Worm (Caenorhabditis elegans) whole organism, L3 larva: ENCODE measurements around the gene R08C7.4.

ENCODE experiments used
- R02D3.7 ChIP-seq: fragments of 150-350 bp; optimal IDR thresholded peaks from 2 replicates; lab custom pipeline; 2014; ENCODE audit warnings: missing biosample characterization, missing genetic modification characterization
- ZK546.5 ChIP-seq: sonication (generic microtip); optimal IDR thresholded peaks from 2 replicates; lab custom pipeline; 2017; ENCODE audit warnings: missing biosample characterization, missing genetic modification characterization
- aly-2 ChIP-seq: fragments of 150-350 bp; optimal IDR thresholded peaks from 2 replicates; lab custom pipeline; 2014; ENCODE audit warnings: missing biosample characterization, missing genetic modification characterization
- ama-1 ChIP-seq: fragments of 150-350 bp; optimal IDR thresholded peaks from 2 replicates; lab custom pipeline; 2018
- ceh-16 ChIP-seq: sonication (generic microtip); optimal IDR thresholded peaks from 2 replicates; lab custom pipeline; 2017; ENCODE audit warnings: missing biosample characterization, missing genetic modification characterization
- ceh-28 ChIP-seq: fragments of 150-350 bp; optimal IDR thresholded peaks from 2 replicates; lab custom pipeline; 2014; ENCODE audit warnings: missing biosample characterization, missing genetic modification reagents, missing genetic modification characterization
- ceh-82 ChIP-seq: fragments of 150-350 bp; optimal IDR thresholded peaks from 2 replicates; lab custom pipeline; 2014; ENCODE audit warnings: missing biosample characterization, missing genetic modification characterization
- ceh-9 ChIP-seq: sonication (generic microtip); optimal IDR thresholded peaks from 2 replicates; lab custom pipeline; 2018; ENCODE audit warnings: missing biosample characterization, missing genetic modification characterization
- daf-12 ChIP-seq: fragments of 150-350 bp; optimal IDR thresholded peaks from 2 replicates; lab custom pipeline; 2014; ENCODE audit warnings: missing biosample characterization, missing genetic modification reagents, missing genetic modification characterization
- egl-27 ChIP-seq: sonication (generic microtip); optimal IDR thresholded peaks from 4 replicates; lab custom pipeline; 2017; ENCODE audit warnings: missing biosample characterization, missing genetic modification reagents, missing genetic modification characterization
- egl-5 ChIP-seq: fragments of 150-350 bp; optimal IDR thresholded peaks from 2 replicates; lab custom pipeline; 2017; ENCODE audit warnings: missing biosample characterization, missing genetic modification reagents, missing genetic modification characterization, inconsistent platforms
- elt-2 ChIP-seq: sonication (generic microtip); optimal IDR thresholded peaks from 2 replicates; lab custom pipeline; 2016; ENCODE audit warnings: missing genetic modification reagents, mild to moderate bottlenecking, missing genetic modification characterization, missing compliant biosample characterization
- elt-3 ChIP-seq, 3 experiments: fragments of 150-350 bp in 1 of 3; sonication (generic microtip) in 2 of 3; optimal IDR thresholded peaks; 2 replicates in 2 of 3; 4 replicates in 1 of 3; lab custom pipeline; 2014 to 2017; ENCODE audit warnings: missing biosample characterization in 3 of 3, missing genetic modification characterization in 3 of 3
- eor-1 ChIP-seq, 2 experiments: fragments of 150-350 bp; optimal IDR thresholded peaks; 2 replicates each; lab custom pipeline; 2014 to 2018; ENCODE audit warnings: missing biosample characterization in 2 of 2, missing genetic modification characterization in 2 of 2
- fkh-10 ChIP-seq: sonication (generic microtip); optimal IDR thresholded peaks from 2 replicates; lab custom pipeline; 2017; ENCODE audit warnings: missing biosample characterization, missing genetic modification reagents, missing genetic modification characterization
- fkh-2 ChIP-seq: fragments of 150-350 bp; optimal IDR thresholded peaks from 2 replicates; lab custom pipeline; 2014; ENCODE audit warnings: missing biosample characterization, missing genetic modification reagents, missing genetic modification characterization
- hmg-11 ChIP-seq: sonication (generic microtip); optimal IDR thresholded peaks from 2 replicates; lab custom pipeline; 2016; ENCODE audit warnings: missing genetic modification characterization, missing compliant biosample characterization
- jun-1 ChIP-seq: fragments of 150-350 bp; optimal IDR thresholded peaks from 2 replicates; lab custom pipeline; 2014; ENCODE audit warnings: missing biosample characterization, missing genetic modification reagents, missing genetic modification characterization
- lin-15B ChIP-seq: fragments of 150-350 bp; optimal IDR thresholded peaks from 2 replicates; lab custom pipeline; 2014; ENCODE audit warnings: missing biosample characterization, missing genetic modification characterization
- lin-39 ChIP-seq: fragments of 150-350 bp; optimal IDR thresholded peaks from 2 replicates; lab custom pipeline; 2018; ENCODE audit warnings: missing biosample characterization, missing genetic modification reagents, missing genetic modification characterization
- lsy-12 ChIP-seq: sonication (generic microtip); optimal IDR thresholded peaks from 2 replicates; lab custom pipeline; 2016; ENCODE audit warnings: mild to moderate bottlenecking, missing genetic modification characterization, missing compliant biosample characterization
- mdl-1 ChIP-seq: fragments of 150-350 bp; optimal IDR thresholded peaks from 2 replicates; lab custom pipeline; 2014; ENCODE audit warnings: missing biosample characterization, missing genetic modification characterization
- mml-1 ChIP-seq: fragments of 150-350 bp; sonication (generic microtip); optimal IDR thresholded peaks from 3 replicates; lab custom pipeline; 2014; ENCODE audit warnings: missing biosample characterization, missing genetic modification characterization
- nfya-1 ChIP-seq: sonication (generic microtip); optimal IDR thresholded peaks from 2 replicates; lab custom pipeline; 2017; ENCODE audit warnings: missing genetic modification characterization, mild to moderate bottlenecking, missing compliant biosample characterization, antibody characterized with exemption, moderate library complexity; ENCODE audit not compliant: insufficient read depth
- nhr-12 ChIP-seq: fragments of 150-350 bp; optimal IDR thresholded peaks from 2 replicates; lab custom pipeline; 2014; ENCODE audit warnings: missing biosample characterization, missing genetic modification characterization
- nhr-23 ChIP-seq: fragments of 150-350 bp; optimal IDR thresholded peaks from 2 replicates; lab custom pipeline; 2014; ENCODE audit warnings: missing biosample characterization, missing genetic modification reagents, missing genetic modification characterization
- nhr-237 ChIP-seq: fragments of 150-350 bp; optimal IDR thresholded peaks from 2 replicates; lab custom pipeline; 2014; ENCODE audit warnings: missing biosample characterization, missing genetic modification characterization
- nhr-25 ChIP-seq: sonication (generic microtip); optimal IDR thresholded peaks from 2 replicates; lab custom pipeline; 2017; ENCODE audit warnings: missing biosample characterization, missing genetic modification characterization
- nhr-28 ChIP-seq: fragments of 150-350 bp; optimal IDR thresholded peaks from 2 replicates; lab custom pipeline; 2014; ENCODE audit warnings: missing biosample characterization, missing genetic modification characterization
- nhr-43 ChIP-seq: sonication (generic microtip); optimal IDR thresholded peaks from 2 replicates; lab custom pipeline; 2016; ENCODE audit warnings: mild to moderate bottlenecking, missing genetic modification characterization, missing compliant biosample characterization; ENCODE audit not compliant: poor library complexity, severe bottlenecking
- nhr-67 ChIP-seq: fragments of 150-350 bp; optimal IDR thresholded peaks from 2 replicates; lab custom pipeline; 2014; ENCODE audit warnings: missing biosample characterization, missing genetic modification characterization
- nhr-76 ChIP-seq: fragments of 150-350 bp; sonication (generic microtip); optimal IDR thresholded peaks from 5 replicates; lab custom pipeline; 2014; ENCODE audit warnings: missing biosample characterization, missing genetic modification characterization
- nhr-77 ChIP-seq: fragments of 150-350 bp; optimal IDR thresholded peaks from 2 replicates; lab custom pipeline; 2014; ENCODE audit warnings: missing biosample characterization, missing genetic modification characterization
- pha-4 ChIP-seq: fragments of 150-350 bp; optimal IDR thresholded peaks from 2 replicates; lab custom pipeline; 2014; ENCODE audit warnings: missing biosample characterization, missing genetic modification reagents, missing genetic modification characterization
- pqm-1 ChIP-seq: fragments of 150-350 bp; optimal IDR thresholded peaks from 2 replicates; lab custom pipeline; 2017; ENCODE audit warnings: missing biosample characterization, missing genetic modification characterization, inconsistent platforms
- sea-2 ChIP-seq: fragments of 150-350 bp; sonication (generic microtip); optimal IDR thresholded peaks from 4 replicates; lab custom pipeline; 2014; ENCODE audit warnings: missing biosample characterization, missing genetic modification reagents, missing genetic modification characterization
- skn-1 ChIP-seq: fragments of 150-350 bp; optimal IDR thresholded peaks from 2 replicates; lab custom pipeline; 2014; ENCODE audit warnings: missing biosample characterization, missing genetic modification characterization
- snpc-4 ChIP-seq: fragments of 150-350 bp; optimal IDR thresholded peaks from 2 replicates; lab custom pipeline; 2014; ENCODE audit warnings: missing biosample characterization, missing genetic modification characterization
- tbx-2 ChIP-seq: sonication (generic microtip); optimal IDR thresholded peaks from 2 replicates; lab custom pipeline; 2016; ENCODE audit warnings: mild to moderate bottlenecking, missing genetic modification characterization, missing compliant biosample characterization
- unc-39 ChIP-seq: sonication (generic microtip); optimal IDR thresholded peaks from 4 replicates; lab custom pipeline; 2017; ENCODE audit warnings: missing biosample characterization, missing genetic modification characterization
- unc-62 ChIP-seq: fragments of 150-350 bp; sonication (generic microtip); optimal IDR thresholded peaks from 4 replicates; lab custom pipeline; 2014; ENCODE audit warnings: missing biosample characterization, missing genetic modification reagents, missing genetic modification characterization
- zag-1 ChIP-seq: fragments of 150-350 bp; optimal IDR thresholded peaks from 2 replicates; lab custom pipeline; 2014; ENCODE audit warnings: missing biosample characterization, missing genetic modification characterization
- ztf-11 ChIP-seq: fragments of 150-350 bp; optimal IDR thresholded peaks from 2 replicates; lab custom pipeline; 2014; ENCODE audit warnings: missing biosample characterization, missing genetic modification characterization
- ztf-4 ChIP-seq: fragments of 150-350 bp; optimal IDR thresholded peaks from 2 replicates; lab custom pipeline; 2014; ENCODE audit warnings: missing biosample characterization, missing genetic modification characterization

R08C7.4 gene

ce11 chrIV:4434441-4435084, at the start of gene R08C7.4, which contains the start of gene R08C7.8:
TSS of gene R08C7.4 (plus strand) at chrIV:4435034.
TSS of gene R08C7.8 (minus strand) at chrIV:4434541.
- TF ChIP-seq R02D3.7 (no peak), nhr-67 (tag; lab: Kevin White, UChicago) (no peak), lin-39 (tag; lab: Kevin White, UChicago) (no peak), tbx-2 (tag; lab: Kevin White, UChicago) (no peak), elt-2 (tag; lab: Kevin White, UChicago) (no peak), fkh-2 (tag; lab: Kevin White, UChicago) (no peak), pqm-1 (no peak)

ce11 chrIV:4386351-4386750, 48.5 kb upstream of the R08C7.4 start, which contains the start of gene tald-1:
TSS of gene tald-1 (plus strand) at chrIV:4386651.
- TF ChIP-seq ceh-82 (tag; lab: Kevin White, UChicago): no peak
- TF ChIP-seq ceh-28 (tag; lab: Kevin White, UChicago): peak; percentile 24
- TF ChIP-seq nhr-77 (tag; lab: Kevin White, UChicago): no peak
- no peak for TF ChIP-seq eor-1 (tag; optimal IDR thresholded peaks at IDR 0.05; lab: Kevin White, UChicago)
- no peak for TF ChIP-seq nhr-23 (tag; lab: Kevin White, UChicago)
- TF ChIP-seq nhr-43 (tag; lab: Kevin White, UChicago): no peak
- peak; percentile 70 for TF ChIP-seq elt-2 (tag; lab: Kevin White, UChicago)
- no peak for TF ChIP-seq sea-2
- TF ChIP-seq ama-1 (lab: Kevin White, UChicago): no peak

ce11 chrIV:4388854-4389253, 46.0 kb upstream of the R08C7.4 start:
- peak; percentile 4 for TF ChIP-seq elt-2 (tag; lab: Kevin White, UChicago)

ce11 chrIV:4390438-4390894, 44.4 kb upstream of the R08C7.4 start, which contains the start of the genes rpl-7A and set-21:
TSS of gene rpl-7A (minus strand) at chrIV:4390590.
TSS of gene set-21 (plus strand) at chrIV:4390844.
- TF ChIP-seq elt-2 (tag; lab: Kevin White, UChicago) (peak; percentile 86), elt-3 (tag; optimal IDR thresholded peaks at IDR 0.05; lab: Kevin White, UChicago) (peak; percentile 13 to 87 (median 16)), R02D3.7 (peak; percentile 92), pha-4 (tag; lab: Kevin White, UChicago) (peak; percentile 91), hmg-11 (tag; lab: Kevin White, UChicago) (peak; percentile 89), snpc-4 (peak; percentile 86), ztf-11 (tag; lab: Kevin White, UChicago) (no peak), mml-1 (tag; lab: Kevin White, UChicago) (no peak), fkh-10 (GFP tag; lab: Kevin White, UChicago) (no peak), skn-1 (peak; percentile 65), ceh-28 (tag; lab: Kevin White, UChicago) (peak; percentile 64), sea-2 (no peak), lin-15B (tag; lab: Kevin White, UChicago) (peak; percentile 96), nhr-237 (no peak), ztf-4 (tag; lab: Kevin White, UChicago) (no peak), nhr-77 (tag; lab: Kevin White, UChicago) (peak; percentile 79), ceh-16 (tag; lab: Kevin White, UChicago) (no peak), nhr-67 (tag; lab: Kevin White, UChicago) (no peak), egl-5 (tag; lab: Kevin White, UChicago) (peak; percentile 42), tbx-2 (tag; lab: Kevin White, UChicago) (peak; percentile 92), nhr-76 (tag; lab: Kevin White, UChicago) (no peak), nhr-23 (tag; lab: Kevin White, UChicago) (peak; percentile 97), zag-1 (tag; lab: Kevin White, UChicago) (peak; percentile 24), ZK546.5 (peak; percentile 40), unc-62 (GFP tag; lab: Kevin White, UChicago) (peak; percentile 36), nfya-1 (tag; lab: Kevin White, UChicago) (peak; percentile 89), eor-1 (tag; optimal IDR thresholded peaks at IDR 0.05; lab: Kevin White, UChicago) (no peak), daf-12 (tag; lab: Kevin White, UChicago) (no peak), lin-39 (tag; lab: Kevin White, UChicago) (peak; percentile 75), nhr-25 (tag; lab: Kevin White, UChicago) (peak; percentile 98), unc-39 (tag; lab: Kevin White, UChicago) (no peak), aly-2 (tag; lab: Kevin White, UChicago) (no peak), egl-27 (tag; lab: Kevin White, UChicago) (no peak), pqm-1 (peak; percentile 45), jun-1 (tag; lab: Kevin White, UChicago) (peak; percentile 79), ceh-9 (no peak), nhr-28 (tag; lab: Kevin White, UChicago) (peak; percentile 39), ceh-82 (tag; lab: Kevin White, UChicago) (peak; percentile 77), nhr-43 (tag; lab: Kevin White, UChicago) (peak; percentile 98), mdl-1 (tag; lab: Kevin White, UChicago) (no peak), fkh-2 (tag; lab: Kevin White, UChicago) (no peak), nhr-12 (tag; lab: Kevin White, UChicago) (no peak), lsy-12 (tag; lab: Kevin White, UChicago) (peak; percentile 97)
